Worm (Caenorhabditis elegans): Measurements from ENCODE around the gene F20A1.2.

ce11 chrV:7047512-7047911, 1.4 kb downstream of the F20A1.2 start, which contains the start of gene F20A1.8:
- TF ChIP-seq ceh-82 (tag; optimal IDR thresholded peaks at IDR 0.05) (no peak), lin-15B (tag; optimal IDR thresholded peaks at IDR 0.05) (no peak), swsn-7 (tag; optimal IDR thresholded peaks at IDR 0.05) (no peak), ama-1 (optimal IDR thresholded peaks at IDR 0.05) (no peak)
